Fruit fly (Drosophila melanogaster): ENCODE data around the gene Eaf6.
A peak's percentile ranks its signal among the peaks of the same experiment; 100 is the strongest.

dm6 chr3L:5594163-5594715 is 13.9 kb downstream of the Eaf6 start:
- TF ChIP-seq grn (GFP tag; optimal IDR thresholded peaks at IDR 0.05) (peak; percentile 56), CG15011 (GFP tag; optimal IDR thresholded peaks at IDR 0.05) (no peak)
